Fruit fly (Drosophila melanogaster) Kc167 (cell line): ENCODE results near the gene CG31678.

Source experiments
- Myc ChIP-seq: fragments of >200 bp; optimal IDR thresholded peaks from 2 replicates; lab custom pipeline; 2017; ENCODE audit warnings: missing external identifiers
- Sin3A ChIP-seq: fragments of >200 bp; optimal IDR thresholded peaks from 2 replicates; lab custom pipeline; 2018; ENCODE audit warnings: missing external identifiers
- h ChIP-seq: fragments of >200 bp; optimal IDR thresholded peaks from 3 replicates; lab custom pipeline; 2018; ENCODE audit warnings: missing external identifiers
- insv ChIP-seq: fragments of >200 bp; optimal IDR thresholded peaks from 3 replicates; lab custom pipeline; 2018; ENCODE audit warnings: missing external identifiers
- psq ChIP-seq: fragments of >200 bp; optimal IDR thresholded peaks from 2 replicates; lab custom pipeline; 2017; ENCODE audit warnings: missing external identifiers
- ttk ChIP-seq: sonication (Bioruptor generic); optimal IDR thresholded peaks from 2 replicates; lab custom pipeline; 2017; ENCODE audit warnings: missing external identifiers

- TF ChIP-seq Sin3A (lab: Kevin White, UChicago), result no peak
- no peak for TF ChIP-seq h (lab: Kevin White, UChicago)
- no peak for TF ChIP-seq insv (lab: Kevin White, UChicago)
- TF ChIP-seq ttk, result no peak
- no peak for TF ChIP-seq Myc (lab: Kevin White, UChicago)
- no peak for TF ChIP-seq psq (lab: Kevin White, UChicago)
Measured at dm6 chr2L:20721456-20721855, 45.7 kb upstream of the CG31678 start.
